Worm (Caenorhabditis elegans) whole organism, L2 larva: ENCODE measurements around the gene best-15.

Experiments used
- ceh-16 ChIP-seq: fragments of 150-350 bp; optimal IDR thresholded peaks from 2 replicates; lab custom pipeline; 2014; ENCODE audit warnings: missing biosample characterization, missing genetic modification characterization
- ceh-82 ChIP-seq: fragments of 150-350 bp; optimal IDR thresholded peaks from 2 replicates; lab custom pipeline; 2014; ENCODE audit warnings: missing biosample characterization, missing genetic modification characterization
- crh-2 ChIP-seq: sonication (generic microtip); optimal IDR thresholded peaks from 2 replicates; lab custom pipeline; 2017; ENCODE audit warnings: missing biosample characterization, missing genetic modification characterization
- egl-27 ChIP-seq: sonication (generic microtip); optimal IDR thresholded peaks from 3 replicates; lab custom pipeline; 2017; ENCODE audit warnings: missing biosample characterization, missing genetic modification reagents, missing genetic modification characterization
- elt-1 ChIP-seq: fragments of 150-350 bp; optimal IDR thresholded peaks from 2 replicates; lab custom pipeline; 2014; ENCODE audit warnings: missing biosample characterization, missing genetic modification characterization
- mab-5 ChIP-seq: fragments of 150-350 bp; optimal IDR thresholded peaks from 2 replicates; lab custom pipeline; 2014; ENCODE audit warnings: missing biosample characterization, missing genetic modification characterization
- mdl-1 ChIP-seq, 2 experiments: fragments of 150-350 bp in 1 of 2; sonication (generic microtip) in 1 of 2; optimal IDR thresholded peaks; 2 replicates each; lab custom pipeline; 2017; ENCODE audit warnings: missing biosample characterization in 2 of 2, missing genetic modification characterization in 2 of 2
- nhr-11 ChIP-seq: fragments of 150-350 bp; optimal IDR thresholded peaks from 2 replicates; lab custom pipeline; 2014; ENCODE audit warnings: missing biosample characterization, missing genetic modification characterization
- nhr-12 ChIP-seq: fragments of 150-350 bp; optimal IDR thresholded peaks from 2 replicates; lab custom pipeline; 2014; ENCODE audit warnings: missing biosample characterization, missing genetic modification characterization
- unc-55 ChIP-seq: fragments of 150-350 bp; sonication (generic microtip); optimal IDR thresholded peaks from 3 replicates; lab custom pipeline; 2014; ENCODE audit warnings: missing biosample characterization, missing genetic modification reagents, missing genetic modification characterization

ce11 chrIV:10786731-10787130 lies 45.3 kb downstream of the best-15 start, which contains the start of gene srd-7:
- TF ChIP-seq crh-2 (tag; lab: Kevin White, UChicago) (no peak), unc-55 (GFP tag; lab: Kevin White, UChicago) (no peak), nhr-11 (tag; lab: Kevin White, UChicago) (no peak), nhr-12 (no peak), mdl-1 (tag; optimal IDR thresholded peaks at IDR 0.05; lab: Kevin White, UChicago) (no peak), ceh-16 (tag; lab: Kevin White, UChicago) (no peak), ceh-82 (no peak), egl-27 (tag; lab: Kevin White, UChicago) (no peak), mab-5 (no peak), elt-1 (no peak)
